Fruit fly (Drosophila melanogaster) whole organism, embryonic: ENCODE measurements around the gene CG14194.

Source experiments
- CG10321 ChIP-seq: fragments of 200-800 bp; sonication (Bioruptor generic); IDR thresholded peaks from 2 replicates; pipeline ENCODE4 v1.3.6; 2022; ENCODE audit warnings: missing biosample characterization, missing genetic modification characterization
- CG11085 ChIP-seq: fragments of 200-800 bp; sonication (Bioruptor generic); IDR thresholded peaks from 2 replicates; pipeline ENCODE4 v1.3.6; 2022; ENCODE audit warnings: missing biosample characterization, missing genetic modification characterization
- CG11696 ChIP-seq: fragments of 200-800 bp; sonication (Bioruptor generic); IDR thresholded peaks from 2 replicates; pipeline ENCODE4 v1.3.6; 2022; ENCODE audit warnings: missing biosample characterization, missing genetic modification characterization
- CG15011 ChIP-seq: fragments of 200-800 bp; sonication (Bioruptor generic); optimal IDR thresholded peaks from 3 replicates; lab custom pipeline; 2018; ENCODE audit warnings: missing biosample characterization, mild to moderate bottlenecking, missing genetic modification characterization
- CG15479 ChIP-seq: fragments of 200-800 bp; sonication (Bioruptor generic); optimal IDR thresholded peaks from 3 replicates; lab custom pipeline; 2019; ENCODE audit warnings: missing biosample characterization, mild to moderate bottlenecking, missing genetic modification characterization, moderate library complexity
- CG15514 ChIP-seq: fragments of 200-800 bp; sonication (Bioruptor generic); optimal IDR thresholded peaks from 3 replicates; lab custom pipeline; 2017; ENCODE audit warnings: missing biosample characterization, missing genetic modification characterization, mild to moderate bottlenecking, moderate library complexity, missing genetic modification reagents
- CG1603 ChIP-seq: fragments of 200-800 bp; sonication (Bioruptor generic); optimal IDR thresholded peaks from 2 replicates; lab custom pipeline; 2019; ENCODE audit warnings: missing biosample characterization, mild to moderate bottlenecking, missing genetic modification characterization, moderate library complexity
- CG17328 ChIP-seq: fragments of 200-800 bp; sonication (Bioruptor generic); IDR thresholded peaks from 2 replicates; pipeline ENCODE4 v1.3.6; 2022; ENCODE audit warnings: missing biosample characterization, missing genetic modification characterization
- CG17568 ChIP-seq: fragments of 200-800 bp; sonication (Bioruptor generic); optimal IDR thresholded peaks from 2 replicates; lab custom pipeline; 2018; ENCODE audit warnings: missing biosample characterization, mild to moderate bottlenecking, missing genetic modification characterization, moderate library complexity
- CG2199 ChIP-seq: fragments of 200-800 bp; sonication (Bioruptor generic); IDR thresholded peaks from 3 replicates; pipeline ENCODE4 v1.3.6; 2022; ENCODE audit warnings: missing biosample characterization, missing genetic modification characterization
- CG2202 ChIP-seq: fragments of 200-800 bp; sonication (Bioruptor generic); optimal IDR thresholded peaks from 2 replicates; lab custom pipeline; 2018; ENCODE audit warnings: missing biosample characterization, mild to moderate bottlenecking, missing genetic modification characterization
- CG4360 ChIP-seq: fragments of 200-800 bp; sonication (Bioruptor generic); IDR thresholded peaks from 2 replicates; pipeline ENCODE4 v1.3.6; 2022; ENCODE audit warnings: missing biosample characterization, missing genetic modification characterization
- CG43689 ChIP-seq: fragments of 200-800 bp; sonication (Bioruptor generic); IDR thresholded peaks from 2 replicates; pipeline ENCODE4 v1.3.6; 2022; ENCODE audit warnings: missing biosample characterization, missing genetic modification characterization
- CG6175 ChIP-seq: fragments of 200-800 bp; sonication (Bioruptor generic); IDR thresholded peaks from 3 replicates; pipeline ENCODE4 v1.3.6; 2022; ENCODE audit warnings: missing biosample characterization, missing genetic modification characterization
- CG6813 ChIP-seq: fragments of 200-800 bp; sonication (Bioruptor generic); optimal IDR thresholded peaks from 2 replicates; lab custom pipeline; 2017; ENCODE audit warnings: missing biosample characterization, missing genetic modification characterization, mild to moderate bottlenecking, moderate library complexity, missing genetic modification reagents
- CG6854 ChIP-seq: fragments of 200-800 bp; sonication (Bioruptor generic); optimal IDR thresholded peaks from 3 replicates; lab custom pipeline; 2017; ENCODE audit warnings: missing biosample characterization, mild to moderate bottlenecking, missing genetic modification characterization
- CG7271 ChIP-seq: fragments of 200-800 bp; sonication (Bioruptor generic); optimal IDR thresholded peaks from 2 replicates; lab custom pipeline; 2018; ENCODE audit warnings: missing biosample characterization, mild to moderate bottlenecking, missing genetic modification characterization, moderate library complexity
- CG8478 ChIP-seq: fragments of >200 bp; optimal IDR thresholded peaks from 2 replicates; lab custom pipeline; 2018
- CG9437 ChIP-seq: fragments of 200-800 bp; sonication (Bioruptor generic); optimal IDR thresholded peaks from 2 replicates; lab custom pipeline; 2018; ENCODE audit warnings: missing biosample characterization, mild to moderate bottlenecking, missing genetic modification characterization
- CG9609 ChIP-seq: fragments of 200-800 bp; sonication (Bioruptor generic); optimal IDR thresholded peaks from 3 replicates; lab custom pipeline; 2016; ENCODE audit warnings: missing biosample characterization, missing genetic modification characterization
- ERR ChIP-seq: fragments of 200-800 bp; sonication (Bioruptor generic); optimal IDR thresholded peaks from 2 replicates; lab custom pipeline; 2016; ENCODE audit warnings: missing biosample characterization, missing genetic modification characterization
- Gug ChIP-seq: fragments of 200-800 bp; sonication (Bioruptor generic); IDR thresholded peaks from 4 replicates; pipeline ENCODE4 v1.3.6; 2022; ENCODE audit warnings: missing biosample characterization, missing genetic modification characterization
- Med ChIP-seq: fragments of 200-800 bp; sonication (Bioruptor generic); peaks from one replicate; lab custom pipeline; 2016; ENCODE audit warnings: missing biosample characterization, missing genetic modification characterization, mild to moderate bottlenecking, inconsistent platforms, moderate library complexity
- NC2β ChIP-seq: fragments of 200-800 bp; sonication (Bioruptor generic); optimal IDR thresholded peaks from 2 replicates; lab custom pipeline; 2016; ENCODE audit warnings: missing biosample characterization, missing genetic modification characterization
- Nf-YB ChIP-seq: fragments of 200-800 bp; sonication (Bioruptor generic); optimal IDR thresholded peaks from 3 replicates; lab custom pipeline; 2019; ENCODE audit warnings: missing biosample characterization, mild to moderate bottlenecking, missing genetic modification characterization, moderate library complexity
- Sin3A ChIP-seq: fragments of >200 bp; optimal IDR thresholded peaks from 2 replicates; lab custom pipeline; 2018
- YL-1 ChIP-seq: fragments of 200-800 bp; sonication (Bioruptor generic); optimal IDR thresholded peaks from 3 replicates; lab custom pipeline; 2017; ENCODE audit warnings: missing biosample characterization, mild to moderate bottlenecking, missing genetic modification characterization
- ac ChIP-seq: fragments of 200-800 bp; sonication (Bioruptor generic); optimal IDR thresholded peaks from 3 replicates; lab custom pipeline; 2017; ENCODE audit warnings: missing biosample characterization, mild to moderate bottlenecking, missing genetic modification characterization
- btn ChIP-seq: fragments of 200-800 bp; sonication (Bioruptor generic); optimal IDR thresholded peaks from 2 replicates; lab custom pipeline; 2016; ENCODE audit warnings: missing biosample characterization, missing genetic modification characterization
- cad ChIP-seq: fragments of >200 bp; optimal IDR thresholded peaks from 2 replicates; lab custom pipeline; 2017; ENCODE audit warnings: missing biosample characterization, missing genetic modification characterization
- corto ChIP-seq: fragments of 200-800 bp; sonication (Bioruptor generic); optimal IDR thresholded peaks from 2 replicates; lab custom pipeline; 2016; ENCODE audit warnings: missing biosample characterization, mild to moderate bottlenecking, missing genetic modification characterization, moderate library complexity
- crc ChIP-seq: fragments of 200-800 bp; sonication (Bioruptor generic); optimal IDR thresholded peaks from 2 replicates; lab custom pipeline; 2016; ENCODE audit warnings: missing biosample characterization, missing genetic modification characterization
- crol ChIP-seq: fragments of 200-800 bp; sonication (Bioruptor generic); IDR thresholded peaks from 2 replicates; pipeline ENCODE4 v1.3.6; 2022; ENCODE audit warnings: missing biosample characterization, missing genetic modification characterization
- danr ChIP-seq: fragments of 200-800 bp; sonication (Bioruptor generic); IDR thresholded peaks from 2 replicates; pipeline ENCODE4 v1.3.6; 2022; ENCODE audit warnings: missing biosample characterization, missing genetic modification characterization
- dati ChIP-seq: fragments of 200-800 bp; sonication (Bioruptor generic); IDR thresholded peaks from 2 replicates; pipeline ENCODE4 v1.3.6; 2022; ENCODE audit warnings: missing biosample characterization, missing genetic modification characterization
- dm ChIP-seq: fragments of 200-800 bp; sonication (Bioruptor generic); optimal IDR thresholded peaks from 3 replicates; lab custom pipeline; 2016; ENCODE audit warnings: missing biosample characterization, missing genetic modification characterization
- dysf ChIP-seq: fragments of 200-800 bp; sonication (Bioruptor generic); IDR thresholded peaks from 3 replicates; pipeline ENCODE4 v1.3.6; 2022; ENCODE audit warnings: missing biosample characterization, missing genetic modification characterization
- exex ChIP-seq: fragments of 200-800 bp; sonication (Bioruptor generic); optimal IDR thresholded peaks from 4 replicates; lab custom pipeline; 2018; ENCODE audit warnings: missing biosample characterization, mild to moderate bottlenecking, missing genetic modification characterization, moderate library complexity
- gcm ChIP-seq: fragments of 200-800 bp; sonication (Bioruptor generic); optimal IDR thresholded peaks from 2 replicates; lab custom pipeline; 2019; ENCODE audit warnings: missing biosample characterization, mild to moderate bottlenecking, missing genetic modification characterization, moderate library complexity
- gsb-n ChIP-seq: fragments of 200-800 bp; sonication (Bioruptor generic); optimal IDR thresholded peaks from 3 replicates; lab custom pipeline; 2018; ENCODE audit warnings: missing biosample characterization, mild to moderate bottlenecking, missing genetic modification characterization
- ham ChIP-seq: fragments of 200-800 bp; sonication (Bioruptor generic); IDR thresholded peaks from 2 replicates; pipeline ENCODE4 v1.3.6; 2022; ENCODE audit warnings: missing biosample characterization, missing genetic modification characterization
- lola ChIP-seq, 3 experiments: fragments of >200 bp in 2 of 3; fragments of 200-800 bp in 1 of 3; sonication (Bioruptor generic) in 1 of 3; optimal IDR thresholded peaks; 2 replicates each; lab custom pipeline; 2017 to 2019; ENCODE audit warnings: missing biosample characterization in 3 of 3, missing genetic modification characterization in 3 of 3, mild to moderate bottlenecking in 1 of 3, moderate library complexity in 1 of 3
- luna ChIP-seq: fragments of 200-800 bp; sonication (Bioruptor generic); optimal IDR thresholded peaks from 2 replicates; lab custom pipeline; 2016; ENCODE audit warnings: missing biosample characterization, missing genetic modification characterization
- mirr ChIP-seq: fragments of 200-800 bp; sonication (Bioruptor generic); optimal IDR thresholded peaks from 3 replicates; lab custom pipeline; 2018; ENCODE audit warnings: missing biosample characterization, mild to moderate bottlenecking, missing genetic modification characterization
- otp ChIP-seq: fragments of 200-800 bp; sonication (Bioruptor generic); IDR thresholded peaks from 3 replicates; pipeline ENCODE4, ENCODE4 v1.3.6; 2022; ENCODE audit warnings: missing biosample characterization, missing genetic modification characterization
- sim ChIP-seq: fragments of 200-800 bp; sonication (Bioruptor generic); IDR thresholded peaks from 2 replicates; pipeline ENCODE4 v1.3.6; 2022; ENCODE audit warnings: missing biosample characterization, missing genetic modification characterization
- sima ChIP-seq: fragments of 200-800 bp; sonication (Bioruptor generic); optimal IDR thresholded peaks from 2 replicates; lab custom pipeline; 2016; ENCODE audit warnings: missing biosample characterization, missing genetic modification characterization
- slbo ChIP-seq: fragments of 200-800 bp; sonication (Bioruptor generic); IDR thresholded peaks from 2 replicates; pipeline ENCODE4 v1.3.6; 2022; ENCODE audit warnings: missing biosample characterization, missing genetic modification characterization
- vvl ChIP-seq: fragments of 200-800 bp; sonication (Bioruptor generic); IDR thresholded peaks from 2 replicates; pipeline ENCODE4 v1.3.6; 2022; ENCODE audit warnings: missing biosample characterization, missing genetic modification characterization
- wek ChIP-seq: fragments of 200-800 bp; sonication (Bioruptor generic); optimal IDR thresholded peaks from 3 replicates; lab custom pipeline; 2018; ENCODE audit warnings: missing biosample characterization, mild to moderate bottlenecking, missing genetic modification characterization, moderate library complexity
- zfh2 ChIP-seq: fragments of 200-800 bp; sonication (Bioruptor generic); optimal IDR thresholded peaks from 2 replicates; lab custom pipeline; 2016; ENCODE audit warnings: missing biosample characterization, missing genetic modification characterization

CG14194 gene

dm6 chrX:19167586-19168403, 25.6 kb upstream of the CG14194 start (continued):
- TF ChIP-seq CG15514 (GFP tag; lab: Kevin White, UChicago) = no peak
- no peak for TF ChIP-seq sima (GFP tag; lab: Kevin White, UChicago)
- TF ChIP-seq CG4360 (GFP tag; lab: Robert Waterston, UW) = no peak
- TF ChIP-seq NC2β (GFP tag; lab: Kevin White, UChicago) = no peak
- TF ChIP-seq cad = no peak
- TF ChIP-seq lola (GFP tag; optimal IDR thresholded peaks at IDR 0.05; lab: Kevin White, UChicago) = no peak
- peak; percentile 73; the same call in 2 of the 3 replicates for TF ChIP-seq CG6175 (GFP tag; lab: Robert Waterston, UW)
- TF ChIP-seq CG15011 (GFP tag; lab: Kevin White, UChicago) = no peak
- no peak for TF ChIP-seq CG9437 (GFP tag; lab: Kevin White, UChicago)
- TF ChIP-seq CG10321 = no peak
- peak; percentile 80 for TF ChIP-seq Med (GFP tag; lab: Kevin White, UChicago)
- TF ChIP-seq dysf (GFP tag; lab: Robert Waterston, UW) = peak; percentile 34; the same call in 1 of the 3 replicates
- no peak for TF ChIP-seq ERR
- no peak for TF ChIP-seq dati (GFP tag; lab: Robert Waterston, UW)
- TF ChIP-seq wek (GFP tag; lab: Kevin White, UChicago) = no peak
- no peak for TF ChIP-seq gcm (GFP tag; lab: Kevin White, UChicago)
- TF ChIP-seq gsb-n = no peak
- TF ChIP-seq otp (GFP tag; lab: Robert Waterston, UW) = no peak
- no peak for TF ChIP-seq CG15479 (GFP tag; lab: Kevin White, UChicago)
- TF ChIP-seq CG7271 (tag; lab: Kevin White, UChicago) = no peak
- no peak for TF ChIP-seq CG17568 (GFP tag; lab: Kevin White, UChicago)
- TF ChIP-seq CG43689 = no peak
- no peak for TF ChIP-seq ham (GFP tag; lab: Robert Waterston, UW)
- peak; percentile 25; the same call in 1 of the 2 replicates for TF ChIP-seq slbo
- no peak for TF ChIP-seq luna (GFP tag; lab: Kevin White, UChicago)
- no peak for TF ChIP-seq CG2202 (tag; lab: Kevin White, UChicago)
- no peak for TF ChIP-seq CG1603 (tag; lab: Kevin White, UChicago)
- peak; percentile 44 for TF ChIP-seq exex (tag; lab: Kevin White, UChicago)
- TF ChIP-seq CG6854 (GFP tag; lab: Kevin White, UChicago) = no peak
- TF ChIP-seq ac (GFP tag; lab: Kevin White, UChicago) = no peak
- TF ChIP-seq danr (GFP tag; lab: Robert Waterston, UW) = no peak
- TF ChIP-seq zfh2 (GFP tag; lab: Kevin White, UChicago) = no peak
- TF ChIP-seq YL-1 = no peak
- no peak for TF ChIP-seq CG8478
- TF ChIP-seq Nf-YB (GFP tag; lab: Kevin White, UChicago) = no peak
- peak; percentile 93 for TF ChIP-seq vvl
- TF ChIP-seq Sin3A (lab: Kevin White, UChicago) = no peak
- peak; percentile 23; the same call in 1 of the 2 replicates for TF ChIP-seq crol (GFP tag; lab: Robert Waterston, UW)
- no peak for TF ChIP-seq crc
- TF ChIP-seq mirr (GFP tag; lab: Kevin White, UChicago) = peak; percentile 39
- TF ChIP-seq CG6813 (GFP tag; lab: Kevin White, UChicago) = no peak
- peak; percentile 33; the same call in 1 of the 2 replicates for TF ChIP-seq CG17328 (GFP tag; lab: Robert Waterston, UW)
- TF ChIP-seq CG2199 = no peak
- TF ChIP-seq btn = no peak
- TF ChIP-seq corto (GFP tag; lab: Kevin White, UChicago) = no peak
- no peak for TF ChIP-seq CG9609 (GFP tag; lab: Kevin White, UChicago)
- no peak for TF ChIP-seq sim
- TF ChIP-seq CG11085 (GFP tag; lab: Robert Waterston, UW) = no peak
- TF ChIP-seq dm (GFP tag; lab: Kevin White, UChicago) = no peak
- no peak for TF ChIP-seq Gug (GFP tag; lab: Robert Waterston, UW)
- TF ChIP-seq CG11696 (GFP tag; lab: Robert Waterston, UW) = no peak
